Fruit fly (Drosophila melanogaster): ENCODE data around the gene Ibf2.
A peak's percentile ranks its signal among the peaks of the same experiment; 100 is the strongest.

Ibf2 gene

DNA sequence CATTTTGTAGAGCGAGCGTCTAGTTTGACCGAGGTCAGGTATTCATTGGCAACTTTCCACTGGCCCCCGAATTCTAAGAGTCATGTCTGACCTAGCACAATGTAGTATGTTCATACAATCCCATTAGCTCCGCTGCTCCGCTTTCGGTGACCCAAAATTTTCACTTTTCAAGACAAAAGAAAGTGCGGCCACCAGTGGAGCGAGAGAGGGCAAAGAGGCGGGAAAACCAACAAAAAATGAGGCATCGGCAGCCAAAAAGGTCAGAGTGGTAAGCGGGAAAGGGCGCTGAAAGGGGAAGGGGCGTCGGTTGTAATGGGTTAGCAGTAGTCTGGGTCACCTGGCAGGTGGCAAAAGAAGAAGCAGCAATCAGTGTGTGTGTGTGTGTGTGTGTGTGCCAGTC, 42.8 kb downstream of the Ibf2 start (continued):
- no peak for TF ChIP-seq CG15011 (GFP tag; optimal IDR thresholded peaks at IDR 0.05)
- peak; percentile 33 for TF ChIP-seq CG2202 (tag; optimal IDR thresholded peaks at IDR 0.05)
- no peak for TF ChIP-seq GATAe (GFP tag; conservative IDR thresholded peaks at IDR 0.05)
- no peak for TF ChIP-seq lmd (GFP tag; IDR thresholded peaks at IDR 0.05)
- no peak for TF ChIP-seq Dek (tag; optimal IDR thresholded peaks at IDR 0.05)
- TF ChIP-seq CG10321 (GFP tag; IDR thresholded peaks at IDR 0.05) = no peak
- TF ChIP-seq CG10979 (tag; optimal IDR thresholded peaks at IDR 0.05) = peak; percentile 2
- no peak for TF ChIP-seq Dad (GFP tag; optimal IDR thresholded peaks at IDR 0.05)
- TF ChIP-seq CG8765 (GFP tag; IDR thresholded peaks at IDR 0.05) = no peak
- TF ChIP-seq fd64A (GFP tag; optimal IDR thresholded peaks at IDR 0.05) = peak; percentile 33
- peak; percentile 100 for TF ChIP-seq Blimp-1 (GFP tag; optimal IDR thresholded peaks at IDR 0.05)
- no peak for TF ChIP-seq aop (GFP tag; IDR thresholded peaks at IDR 0.05)
- TF ChIP-seq nerfin-1 (tag; optimal IDR thresholded peaks at IDR 0.05) = no peak
- no peak for TF ChIP-seq Mrtf (GFP tag; IDR thresholded peaks at IDR 0.05)
- no peak for TF ChIP-seq odd (GFP tag; optimal IDR thresholded peaks at IDR 0.05)
- no peak for TF ChIP-seq pan (optimal IDR thresholded peaks at IDR 0.05)
- TF ChIP-seq pan (GFP tag; optimal IDR thresholded peaks at IDR 0.05 in 1 of 2, IDR thresholded peaks at IDR 0.05 in 1 of 2) = no peak
- TF ChIP-seq CG18619 (GFP tag; optimal IDR thresholded peaks at IDR 0.05) = no peak
- TF ChIP-seq D19B (GFP tag; optimal IDR thresholded peaks at IDR 0.05) = no peak
- no peak for TF ChIP-seq Antp (GFP tag; optimal IDR thresholded peaks at IDR 0.05)
- TF ChIP-seq CG17612 (GFP tag; IDR thresholded peaks at IDR 0.05) = no peak
- TF ChIP-seq CG8478 (optimal IDR thresholded peaks at IDR 0.05) = no peak
- no peak for TF ChIP-seq CG6683 (GFP tag; optimal IDR thresholded peaks at IDR 0.05)
- TF ChIP-seq crp (GFP tag; optimal IDR thresholded peaks at IDR 0.05) = no peak
- no peak for TF ChIP-seq CG16863 (GFP tag; optimal IDR thresholded peaks at IDR 0.05)
- no peak for TF ChIP-seq ssp (GFP tag; IDR thresholded peaks at IDR 0.05)
- no peak for TF ChIP-seq Fer1 (GFP tag; optimal IDR thresholded peaks at IDR 0.05)
- no peak for TF ChIP-seq CG12659 (GFP tag; optimal IDR thresholded peaks at IDR 0.05)
- no peak for TF ChIP-seq yki (optimal IDR thresholded peaks at IDR 0.05)
- TF ChIP-seq vvl (GFP tag; IDR thresholded peaks at IDR 0.05) = no peak
- no peak for TF ChIP-seq Elba2 (GFP tag; optimal IDR thresholded peaks at IDR 0.05)
- TF ChIP-seq Doc2 (GFP tag; IDR thresholded peaks at IDR 0.05) = no peak
- TF ChIP-seq mld (GFP tag; IDR thresholded peaks at IDR 0.05; ENCODE audit: partially characterized antibody) = 0 out of 3 replicates have a peak, but pooled peaks have one; percentile 25
- no peak for TF ChIP-seq zfh1 (GFP tag; IDR thresholded peaks at IDR 0.05)
- TF ChIP-seq Dbx (GFP tag; IDR thresholded peaks at IDR 0.05) = no peak
- no peak for TF ChIP-seq vnd (GFP tag; IDR thresholded peaks at IDR 0.05; ENCODE audit: partially characterized antibody)
- no peak for TF ChIP-seq pros (GFP tag; optimal IDR thresholded peaks at IDR 0.05)
- TF ChIP-seq CG12391 (tag; optimal IDR thresholded peaks at IDR 0.05) = no peak
- no peak for TF ChIP-seq salm (tag; optimal IDR thresholded peaks at IDR 0.05)
- TF ChIP-seq Nf-YA (GFP tag; IDR thresholded peaks at IDR 0.05) = no peak
- peak; percentile 5 for TF ChIP-seq D19A (tag; optimal IDR thresholded peaks at IDR 0.05)
- no peak for TF ChIP-seq jigr1 (GFP tag; IDR thresholded peaks at IDR 0.05)
- peak; percentile 38 for TF ChIP-seq Med (GFP tag)
- no peak for TF ChIP-seq Bgb (GFP tag; IDR thresholded peaks at IDR 0.05; ENCODE audit: partially characterized antibody)
- no peak for TF ChIP-seq CG31441 (GFP tag; IDR thresholded peaks at IDR 0.05)
- no peak for TF ChIP-seq CG13775 (GFP tag; optimal IDR thresholded peaks at IDR 0.05)
- no peak for TF ChIP-seq fd3F (GFP tag; optimal IDR thresholded peaks at IDR 0.05)
- TF ChIP-seq esg (GFP tag; conservative IDR thresholded peaks at IDR 0.05) = no peak
- no peak for TF ChIP-seq CG14441 (GFP tag; IDR thresholded peaks at IDR 0.05)
- no peak for TF ChIP-seq chinmo (GFP tag; IDR thresholded peaks at IDR 0.05; ENCODE audit: partially characterized antibody)
- TF ChIP-seq CG15514 (GFP tag; optimal IDR thresholded peaks at IDR 0.05) = no peak
- no peak for TF ChIP-seq CG1647 (GFP tag; optimal IDR thresholded peaks at IDR 0.05)
- TF ChIP-seq her (GFP tag; optimal IDR thresholded peaks at IDR 0.05) = no peak

All from whole organism, embryonic.